Fruit fly (Drosophila melanogaster): ENCODE results near the gene CG14864.

The CG14864 gene

DNA sequence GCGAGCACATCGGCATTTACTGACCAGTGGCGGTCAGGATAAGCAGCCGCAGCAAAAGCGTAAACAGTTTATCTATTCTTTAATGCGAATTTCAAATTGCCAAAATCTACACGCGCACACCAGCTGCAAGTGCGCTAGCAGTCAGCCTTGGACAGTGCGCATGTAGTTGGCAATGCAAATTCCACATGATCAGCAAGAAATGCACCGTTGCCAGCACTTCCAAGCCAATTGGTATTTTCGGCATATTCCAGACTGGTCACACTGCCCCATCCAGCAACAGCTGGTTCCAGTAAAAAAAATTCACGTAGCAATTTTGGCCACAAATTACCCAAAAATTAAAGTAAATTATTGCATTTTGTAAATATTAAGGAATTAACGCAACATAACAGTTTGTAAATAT is 19.4 kb upstream of the CG14864 start (continued):
- peak; percentile 52 for TF ChIP-seq CTCF (GFP tag; optimal IDR thresholded peaks at IDR 0.05)

DNA sequence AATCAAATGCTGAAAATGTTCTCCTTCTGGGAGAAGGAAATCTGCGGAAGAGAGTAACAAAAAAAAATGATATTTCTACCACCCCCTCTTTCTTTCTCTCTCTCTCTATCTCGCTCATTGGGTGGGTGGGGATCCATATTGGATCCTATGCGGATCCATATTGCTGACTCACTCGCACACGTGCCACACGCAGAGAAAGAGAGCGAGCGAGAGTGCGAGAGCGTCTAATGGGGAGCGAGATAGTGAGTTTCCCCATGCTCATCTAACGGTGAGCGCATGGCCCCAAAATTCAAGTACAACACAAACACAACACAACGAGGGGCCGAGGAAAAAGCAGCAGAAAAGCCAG is 18.3 kb upstream of the CG14864 start:
- TF ChIP-seq CG9817 (tag; optimal IDR thresholded peaks at IDR 0.05) (no peak), kay (GFP tag; optimal IDR thresholded peaks at IDR 0.05) (no peak), CG2116 (GFP tag; optimal IDR thresholded peaks at IDR 0.05) (no peak), CG9609 (GFP tag; optimal IDR thresholded peaks at IDR 0.05) (no peak), HmgZ (tag; optimal IDR thresholded peaks at IDR 0.05) (peak; percentile 30), CG6765 (GFP tag; optimal IDR thresholded peaks at IDR 0.05) (peak; percentile 19), NC2α (GFP tag; optimal IDR thresholded peaks at IDR 0.05) (no peak), crc (GFP tag; optimal IDR thresholded peaks at IDR 0.05) (no peak), CG8281 (tag; optimal IDR thresholded peaks at IDR 0.05) (no peak), mld (GFP tag; IDR thresholded peaks at IDR 0.05; ENCODE audit: partially characterized antibody) (no peak), Hr78 (GFP tag; optimal IDR thresholded peaks at IDR 0.05) (no peak), CG34376 (GFP tag; optimal IDR thresholded peaks at IDR 0.05) (peak; percentile 64), CG1233 (GFP tag; optimal IDR thresholded peaks at IDR 0.05) (no peak), ci (GFP tag; IDR thresholded peaks at IDR 0.05) (no peak), sd (tag; optimal IDR thresholded peaks at IDR 0.05) (no peak), lov (optimal IDR thresholded peaks at IDR 0.05) (no peak), lov (GFP tag; IDR thresholded peaks at IDR 0.05) (no peak), CG15514 (GFP tag; optimal IDR thresholded peaks at IDR 0.05) (no peak), CG11456 (GFP tag; IDR thresholded peaks at IDR 0.05) (no peak), Vsx1 (GFP tag; optimal IDR thresholded peaks at IDR 0.05) (no peak), CG18764 (GFP tag; optimal IDR thresholded peaks at IDR 0.05) (no peak), CG7357 (GFP tag; IDR thresholded peaks at IDR 0.05) (no peak), nau (GFP tag; optimal IDR thresholded peaks at IDR 0.05) (no peak), bbx (GFP tag; IDR thresholded peaks at IDR 0.05; ENCODE audit: partially characterized antibody) (no peak), Dll (GFP tag; IDR thresholded peaks at IDR 0.05; ENCODE audit: partially characterized antibody) (no peak), Side (GFP tag; optimal IDR thresholded peaks at IDR 0.05) (no peak), lmd (GFP tag; IDR thresholded peaks at IDR 0.05) (no peak), Med (GFP tag) (peak; percentile 64), CG4404 (GFP tag; IDR thresholded peaks at IDR 0.05) (no peak), Myb (GFP tag; optimal IDR thresholded peaks at IDR 0.05) (no peak), D19A (tag; optimal IDR thresholded peaks at IDR 0.05) (no peak), CG1529 (GFP tag; optimal IDR thresholded peaks at IDR 0.05) (no peak), CG6683 (GFP tag; optimal IDR thresholded peaks at IDR 0.05) (no peak), Sox102F (GFP tag; optimal IDR thresholded peaks at IDR 0.05) (no peak), Rfx (GFP tag; IDR thresholded peaks at IDR 0.05) (no peak), sens (GFP tag) (peak; percentile 63), CG5953 (GFP tag; IDR thresholded peaks at IDR 0.05) (no peak), odd (GFP tag; optimal IDR thresholded peaks at IDR 0.05) (no peak), C15 (GFP tag; IDR thresholded peaks at IDR 0.05) (no peak), CG11560 (tag; IDR thresholded peaks at IDR 0.05) (no peak), fru (optimal IDR thresholded peaks at IDR 0.05) (no peak), Xbp1 (GFP tag; optimal IDR thresholded peaks at IDR 0.05) (no peak), CG17912 (GFP tag; optimal IDR thresholded peaks at IDR 0.05) (no peak), fd3F (GFP tag; optimal IDR thresholded peaks at IDR 0.05) (no peak), CG10209 (GFP tag; optimal IDR thresholded peaks at IDR 0.05) (no peak), CG6175 (GFP tag; IDR thresholded peaks at IDR 0.05) (no peak), CG3163 (GFP tag; optimal IDR thresholded peaks at IDR 0.05) (peak; percentile 24), nmo (GFP tag; optimal IDR thresholded peaks at IDR 0.05) (no peak), pb (GFP tag; optimal IDR thresholded peaks at IDR 0.05) (no peak), CG33557 (GFP tag; optimal IDR thresholded peaks at IDR 0.05) (no peak), Drgx (GFP tag; IDR thresholded peaks at IDR 0.05) (no peak)

All from whole organism, embryonic.